Fruit fly (Drosophila melanogaster) whole organism, wandering third instar larva: ENCODE results near the gene CG5510.

ENCODE experiments used
- Abd-B ChIP-seq: fragments of >200 bp; optimal IDR thresholded peaks from 2 replicates; lab custom pipeline; 2017; ENCODE audit warnings: missing biosample characterization, missing genetic modification characterization
- CG32264 ChIP-seq: fragments of 200-800 bp; sonication (Bioruptor generic); optimal IDR thresholded peaks from 2 replicates; lab custom pipeline; 2016; ENCODE audit warnings: missing biosample characterization, missing genetic modification characterization
- CG9705 ChIP-seq: fragments of 200-800 bp; sonication (Bioruptor generic); optimal IDR thresholded peaks from 2 replicates; lab custom pipeline; 2018; ENCODE audit warnings: missing biosample characterization, mild to moderate bottlenecking, missing genetic modification characterization
- CrebA ChIP-seq: fragments of 200-800 bp; sonication (Bioruptor generic); optimal IDR thresholded peaks from 2 replicates; lab custom pipeline; 2016; ENCODE audit warnings: missing biosample characterization, mild to moderate bottlenecking, missing genetic modification characterization, borderline replicate concordance
- Dfd ChIP-seq: fragments of >200 bp; optimal IDR thresholded peaks from 2 replicates; lab custom pipeline; 2017; ENCODE audit warnings: missing biosample characterization, missing genetic modification characterization
- Dif ChIP-seq: fragments of 200-275, 200-300 bp; sonication (Bioruptor generic); optimal IDR thresholded peaks from 2 replicates; lab custom pipeline; 2018; ENCODE audit warnings: missing biosample characterization, missing genetic modification characterization; ENCODE audit not compliant: partially characterized antibody
- GATAd ChIP-seq: sonication (Bioruptor generic); optimal IDR thresholded peaks from 2 replicates; lab custom pipeline; 2016; ENCODE audit warnings: missing biosample characterization, missing genetic modification characterization
- HLH106 ChIP-seq: fragments of 200-800 bp; optimal IDR thresholded peaks from 3 replicates; lab custom pipeline; 2019; ENCODE audit warnings: missing biosample characterization, mild to moderate bottlenecking, missing genetic modification characterization, moderate library complexity
- Hnf4 ChIP-seq: fragments of 200-800 bp; sonication (Bioruptor generic); optimal IDR thresholded peaks from 2 replicates; lab custom pipeline; 2016; ENCODE audit warnings: missing biosample characterization, mild to moderate bottlenecking, missing genetic modification characterization
- Hr78 ChIP-seq: fragments of >200 bp; optimal IDR thresholded peaks from 2 replicates; lab custom pipeline; 2017; ENCODE audit warnings: missing biosample characterization, missing genetic modification characterization
- Hr83 ChIP-seq: fragments of 200-300 bp; sonication (Bioruptor generic); optimal IDR thresholded peaks from 2 replicates; lab custom pipeline; 2016; ENCODE audit warnings: missing biosample characterization, mild to moderate bottlenecking, missing genetic modification characterization, moderate library complexity; ENCODE audit not compliant: poor library complexity, severe bottlenecking
- Jra ChIP-seq: sonication (Bioruptor generic); optimal IDR thresholded peaks from 2 replicates; lab custom pipeline; 2016; ENCODE audit warnings: missing biosample characterization, missing genetic modification characterization
- Mio ChIP-seq: sonication (Bioruptor generic); optimal IDR thresholded peaks from 2 replicates; lab custom pipeline; 2016; ENCODE audit warnings: missing biosample characterization, missing genetic modification characterization
- Myc ChIP-seq: fragments of >200 bp; optimal IDR thresholded peaks from 2 replicates; lab custom pipeline; 2017
- N ChIP-seq: fragments of >200 bp; optimal IDR thresholded peaks from 2 replicates; lab custom pipeline; 2018; ENCODE audit warnings: missing biosample characterization, missing external identifiers, missing genetic modification characterization
- OdsH ChIP-seq: fragments of 200-800 bp; sonication (Bioruptor generic); optimal IDR thresholded peaks from 2 replicates; lab custom pipeline; 2016; ENCODE audit warnings: missing biosample characterization, mild to moderate bottlenecking, missing genetic modification characterization
- Rel ChIP-seq, 2 experiments: fragments of 200-800 bp; sonication (Bioruptor generic) in 1 of 2; optimal IDR thresholded peaks; 2 replicates in 1 of 2; 3 replicates in 1 of 2; lab custom pipeline; 2016 to 2019; ENCODE audit warnings: mild to moderate bottlenecking in 2 of 2, missing biosample characterization in 2 of 2, missing genetic modification characterization in 2 of 2, moderate library complexity in 1 of 2
- Sp1 ChIP-seq: fragments of 200-800 bp; sonication (Bioruptor generic); optimal IDR thresholded peaks from 3 replicates; lab custom pipeline; 2019; ENCODE audit warnings: missing biosample characterization, mild to moderate bottlenecking, missing genetic modification characterization, moderate library complexity
- Vsx2 ChIP-seq: fragments of 200-300, 225-300 bp; sonication (Bioruptor generic); optimal IDR thresholded peaks from 2 replicates; lab custom pipeline; 2018; ENCODE audit warnings: missing biosample characterization, missing genetic modification characterization; ENCODE audit not compliant: partially characterized antibody
- br ChIP-seq: fragments of 200-800 bp; sonication (Bioruptor generic); optimal IDR thresholded peaks from 2 replicates; lab custom pipeline; 2016; ENCODE audit warnings: missing biosample characterization, missing genetic modification characterization
- brk ChIP-seq: fragments of 200-800 bp; sonication (Bioruptor generic); optimal IDR thresholded peaks from 2 replicates; lab custom pipeline; 2016; ENCODE audit warnings: missing biosample characterization, mild to moderate bottlenecking, missing genetic modification characterization
- dl ChIP-seq, 2 experiments: fragments of 175-275, 200-275 bp in 1 of 2; fragments of 200-275 bp in 1 of 2; sonication (Bioruptor generic); optimal IDR thresholded peaks; lab custom pipeline; 2018; ENCODE audit warnings: mild to moderate bottlenecking in 2 of 2, missing biosample characterization in 2 of 2, missing genetic modification characterization in 2 of 2, moderate library complexity in 2 of 2; ENCODE audit not compliant: partially characterized antibody in 2 of 2, insufficient read depth in 1 of 2
- dmrt93B ChIP-seq: fragments of 200-800 bp; sonication (Bioruptor generic); optimal IDR thresholded peaks from 2 replicates; lab custom pipeline; 2018; ENCODE audit warnings: missing biosample characterization, mild to moderate bottlenecking, missing genetic modification characterization
- dsf ChIP-seq: sonication (Bioruptor generic); optimal IDR thresholded peaks from 2 replicates; lab custom pipeline; 2016; ENCODE audit warnings: missing biosample characterization, missing genetic modification characterization, borderline replicate concordance
- ey ChIP-seq: fragments of 200-800 bp; sonication (Bioruptor generic); optimal IDR thresholded peaks from 2 replicates; lab custom pipeline; 2016; ENCODE audit warnings: missing biosample characterization, missing genetic modification characterization
- foxo ChIP-seq, 2 experiments: fragments of 200-800 bp; sonication (Bioruptor generic); optimal IDR thresholded peaks; 2 replicates in 1 of 2; 3 replicates in 1 of 2; lab custom pipeline; 2016 to 2017; ENCODE audit warnings: missing biosample characterization in 2 of 2, missing genetic modification characterization in 2 of 2
- fru ChIP-seq: fragments of 200-800 bp; sonication (Bioruptor generic); optimal IDR thresholded peaks from 3 replicates; lab custom pipeline; 2016; ENCODE audit warnings: missing biosample characterization, mild to moderate bottlenecking, missing genetic modification characterization
- h ChIP-seq: fragments of 200-800 bp; sonication (Bioruptor generic); optimal IDR thresholded peaks from 3 replicates; lab custom pipeline; 2016; ENCODE audit warnings: missing biosample characterization, mild to moderate bottlenecking, missing genetic modification characterization
- jim ChIP-seq: fragments of 175-275, 200-325 bp; sonication (Bioruptor generic); optimal IDR thresholded peaks from 2 replicates; lab custom pipeline; 2016; ENCODE audit warnings: missing biosample characterization, mild to moderate bottlenecking, missing genetic modification characterization
- lola ChIP-seq: fragments of >200 bp; optimal IDR thresholded peaks from 2 replicates; lab custom pipeline; 2017; ENCODE audit warnings: missing biosample characterization, missing genetic modification characterization
- pan ChIP-seq: fragments of >200 bp; optimal IDR thresholded peaks from 2 replicates; lab custom pipeline; 2017
- psq ChIP-seq: fragments of 200-800 bp; sonication (Bioruptor generic); optimal IDR thresholded peaks from 3 replicates; lab custom pipeline; 2017; ENCODE audit warnings: missing biosample characterization, mild to moderate bottlenecking, missing genetic modification characterization, moderate library complexity
- rgr ChIP-seq: fragments of 200-800 bp; sonication (Bioruptor generic); optimal IDR thresholded peaks from 3 replicates; lab custom pipeline; 2016; ENCODE audit warnings: missing biosample characterization, mild to moderate bottlenecking, missing genetic modification characterization
- sage ChIP-seq: fragments of 200-800 bp; sonication (Bioruptor generic); optimal IDR thresholded peaks from 2 replicates; lab custom pipeline; 2016; ENCODE audit warnings: missing biosample characterization, mild to moderate bottlenecking, missing genetic modification characterization
- sv ChIP-seq: fragments of 200-800 bp; sonication (Bioruptor generic); optimal IDR thresholded peaks from 3 replicates; lab custom pipeline; 2016; ENCODE audit warnings: missing biosample characterization, missing genetic modification characterization
- tai ChIP-seq: sonication (Bioruptor generic); optimal IDR thresholded peaks from 2 replicates; lab custom pipeline; 2016; ENCODE audit warnings: missing biosample characterization, missing genetic modification characterization
- usp ChIP-seq: fragments of >200 bp; optimal IDR thresholded peaks from 2 replicates; lab custom pipeline; 2017; ENCODE audit warnings: missing biosample characterization, missing genetic modification characterization
- woc ChIP-seq: sonication (Bioruptor generic); optimal IDR thresholded peaks from 2 replicates; lab custom pipeline; 2016; ENCODE audit warnings: missing biosample characterization, mild to moderate bottlenecking, missing genetic modification characterization

The CG5510 gene

DNA sequence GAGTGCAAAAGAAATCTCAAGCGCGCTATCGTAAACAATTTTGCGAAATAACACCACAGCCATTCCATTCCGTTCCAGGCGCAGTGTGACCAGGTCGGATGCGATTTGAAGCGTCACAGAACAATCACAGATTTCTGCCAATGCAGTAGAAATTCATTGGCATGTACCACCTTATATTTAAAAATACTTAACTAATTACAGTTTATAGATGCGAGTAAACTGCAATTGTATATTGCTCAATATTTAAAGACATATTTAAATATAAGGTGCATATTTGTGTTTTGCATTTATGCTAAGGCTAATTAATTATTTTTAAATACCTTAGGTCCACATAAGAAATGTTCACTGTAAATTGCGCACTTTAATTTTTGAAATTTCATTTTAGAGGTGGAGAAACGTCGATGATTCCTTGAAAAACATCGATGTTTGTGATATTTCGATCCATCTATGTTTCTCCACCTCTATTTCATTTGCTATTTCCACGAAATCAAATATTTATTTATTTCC, 24.1 kb upstream of the CG5510 start, which contains the start of the genes SMC6 and CG6204 (continued):
- TF ChIP-seq tai, result no peak
- peak; percentile 88 for TF ChIP-seq sv (GFP tag; lab: Kevin White, UChicago)
- peak; percentile 93 for TF ChIP-seq Hnf4 (GFP tag; lab: Kevin White, UChicago)
- peak; percentile 93 for TF ChIP-seq ey (GFP tag; lab: Kevin White, UChicago)

- TF ChIP-seq psq (GFP tag; lab: Kevin White, UChicago) (peak; percentile 40), HLH106 (tag; lab: Kevin White, UChicago) (peak; percentile 67), tai (peak; percentile 82), OdsH (GFP tag; lab: Kevin White, UChicago) (peak; percentile 61), foxo (GFP tag; optimal IDR thresholded peaks at IDR 0.05; lab: Kevin White, UChicago) (peak in 1 of 2 experiments; percentile 79), jim (no peak), dsf (GFP tag; lab: Kevin White, UChicago) (peak; percentile 47), GATAd (GFP tag; lab: Kevin White, UChicago) (peak; percentile 15), CG32264 (GFP tag; lab: Kevin White, UChicago) (no peak), Dif (GFP tag; lab: Kevin White, UChicago) (peak; percentile 98), Myc (peak; percentile 19), pan (lab: Kevin White, UChicago) (no peak), Abd-B (GFP tag; lab: Kevin White, UChicago) (no peak), rgr (GFP tag; lab: Kevin White, UChicago) (peak; percentile 76), fru (no peak), Jra (GFP tag; lab: Kevin White, UChicago) (peak; percentile 64), Dfd (GFP tag; lab: Kevin White, UChicago) (no peak), Vsx2 (peak; percentile 100), br (GFP tag; lab: Kevin White, UChicago) (peak; percentile 49), CG9705 (GFP tag; lab: Kevin White, UChicago) (peak; percentile 32), sv (GFP tag; lab: Kevin White, UChicago) (peak; percentile 77), brk (no peak), Hr78 (GFP tag; lab: Kevin White, UChicago) (no peak), lola (GFP tag; lab: Kevin White, UChicago) (no peak), Sp1 (no peak), usp (GFP tag; lab: Kevin White, UChicago) (no peak), h (no peak), N (GFP tag; lab: Kevin White, UChicago) (no peak), Hnf4 (GFP tag; lab: Kevin White, UChicago) (no peak), sage (GFP tag; lab: Kevin White, UChicago) (peak; percentile 10), Hr83 (GFP tag; lab: Kevin White, UChicago) (no peak), dl (GFP tag; optimal IDR thresholded peaks at IDR 0.05; lab: Kevin White, UChicago; ENCODE audit: insufficient read depth in 1 of 2, partially characterized antibody in 2 of 2) (peak; percentile 73 to 95), Mio (GFP tag; lab: Kevin White, UChicago) (no peak), dmrt93B (GFP tag; lab: Kevin White, UChicago) (no peak), Rel (GFP tag; optimal IDR thresholded peaks at IDR 0.05; lab: Kevin White, UChicago) (no peak), Rel (tag; optimal IDR thresholded peaks at IDR 0.05; lab: Kevin White, UChicago) (no peak), ey (GFP tag; lab: Kevin White, UChicago) (peak; percentile 63), woc (GFP tag; lab: Kevin White, UChicago) (peak; percentile 43), CrebA (GFP tag; lab: Kevin White, UChicago) (no peak)
Observed at dm6 chr3R:24188619-24189018, 19.3 kb upstream of the CG5510 start, which contains the start of gene CG5515. CG5515 (minus strand) TSS chr3R:24188896.

- TF ChIP-seq Hr78 (GFP tag; lab: Kevin White, UChicago), result no peak
Observed at dm6 chr3R:24186188-24186587, 16.8 kb upstream of the CG5510 start, which contains the start of gene mora. mora (plus strand) TSS chr3R:24186359.
